Worm (Caenorhabditis elegans): Measurements from ENCODE around the gene T12E12.6.

The T12E12.6 gene

ce11 chrIV:5550676-5551184, 23.2 kb downstream of the T12E12.6 start, which contains the start of gene ari-2:
ari-2 (plus strand) TSS chrIV:5551134.
- peak in 1 of 2 experiments; percentile 8 for TF ChIP-seq efl-1 (optimal IDR thresholded peaks at IDR 0.05)
- TF ChIP-seq efl-1 (GFP tag; optimal IDR thresholded peaks at IDR 0.05 in 1 of 2), result no peak
- no peak for TF ChIP-seq unc-30 (tag; optimal IDR thresholded peaks at IDR 0.05)
- TF ChIP-seq snu-23 (GFP tag; optimal IDR thresholded peaks at IDR 0.05), result peak; percentile 4
- TF ChIP-seq blmp-1 (tag; optimal IDR thresholded peaks at IDR 0.05), result peak; percentile 5
- TF ChIP-seq nhr-20 (tag; optimal IDR thresholded peaks at IDR 0.05), result no peak
- TF ChIP-seq mep-1 (tag; optimal IDR thresholded peaks at IDR 0.05), result peak; percentile 44
- TF ChIP-seq nhr-85 (tag), result peak; percentile 44
- TF ChIP-seq jun-1 (tag; optimal IDR thresholded peaks at IDR 0.05), result no peak
- peak; percentile 55 for TF ChIP-seq fkh-8 (tag; optimal IDR thresholded peaks at IDR 0.05)
- peak; percentile 63 for TF ChIP-seq lin-14 (GFP tag; optimal IDR thresholded peaks at IDR 0.05)
- peak in 1 of 2 experiments; percentile 31 for TF ChIP-seq lsy-2 (tag; optimal IDR thresholded peaks at IDR 0.05)

ce11 chrIV:5548843-5549242, 25.1 kb downstream of the T12E12.6 start:
- TF ChIP-seq lin-14 (GFP tag; optimal IDR thresholded peaks at IDR 0.05) (peak; percentile 99), blmp-1 (tag; optimal IDR thresholded peaks at IDR 0.05) (peak; percentile 85), sox-4 (tag; optimal IDR thresholded peaks at IDR 0.05) (no peak), pag-3 (tag; optimal IDR thresholded peaks at IDR 0.05; ENCODE audit: borderline replicate concordance, insufficient read depth) (peak; percentile 51), rnt-1 (tag; optimal IDR thresholded peaks at IDR 0.05) (peak; percentile 71), mef-2 (tag; optimal IDR thresholded peaks at IDR 0.05) (no peak), dpl-1 (GFP tag; optimal IDR thresholded peaks at IDR 0.05) (peak in 2 of 3 experiments; percentile 23 to 25), egl-27 (tag; optimal IDR thresholded peaks at IDR 0.05) (no peak), ceh-88 (GFP tag; IDR thresholded peaks at IDR 0.05) (no peak), aly-2 (tag; optimal IDR thresholded peaks at IDR 0.05) (no peak), unc-62 (GFP tag; optimal IDR thresholded peaks at IDR 0.05) (no peak), dsc-1 (tag; optimal IDR thresholded peaks at IDR 0.05) (peak; percentile 46), jun-1 (tag; optimal IDR thresholded peaks at IDR 0.05) (no peak), ceh-63 (GFP tag; optimal IDR thresholded peaks at IDR 0.05) (no peak), nhr-71 (tag; optimal IDR thresholded peaks at IDR 0.05) (peak; percentile 40), aha-1 (tag; optimal IDR thresholded peaks at IDR 0.05) (no peak), lsy-2 (tag; optimal IDR thresholded peaks at IDR 0.05) (peak in 1 of 2 experiments; percentile 63), lir-3 (tag; optimal IDR thresholded peaks at IDR 0.05; ENCODE audit: poor library complexity) (peak; percentile 65), zag-1 (tag; optimal IDR thresholded peaks at IDR 0.05) (no peak), C16A3.4 (tag; optimal IDR thresholded peaks at IDR 0.05) (peak; percentile 29), C34B4.2 (tag; optimal IDR thresholded peaks at IDR 0.05) (no peak), nhr-76 (tag; optimal IDR thresholded peaks at IDR 0.05) (no peak), skn-1 (tag; optimal IDR thresholded peaks at IDR 0.05) (peak; percentile 54), isw-1 (GFP tag; IDR thresholded peaks at IDR 0.05) (no peak), unc-86 (tag; optimal IDR thresholded peaks at IDR 0.05) (no peak), xbp-1 (tag; optimal IDR thresholded peaks at IDR 0.05) (peak; percentile 5), lin-15B (tag; optimal IDR thresholded peaks at IDR 0.05) (peak; percentile 30), ceh-8 (GFP tag; optimal IDR thresholded peaks at IDR 0.05) (no peak), unc-130 (tag; optimal IDR thresholded peaks at IDR 0.05) (no peak), snu-23 (GFP tag; optimal IDR thresholded peaks at IDR 0.05) (peak; percentile 49), ceh-90 (tag; optimal IDR thresholded peaks at IDR 0.05) (peak; percentile 37), efl-1 (optimal IDR thresholded peaks at IDR 0.05) (peak; percentile 15 to 28), efl-1 (GFP tag; optimal IDR thresholded peaks at IDR 0.05 in 1 of 2) (peak; percentile 20 to 85), Y116A8C.19 (tag; optimal IDR thresholded peaks at IDR 0.05; ENCODE audit: borderline replicate concordance) (no peak), mab-9 (GFP tag; IDR thresholded peaks at IDR 0.05) (no peak), alr-1 (tag; optimal IDR thresholded peaks at IDR 0.05; ENCODE audit: borderline replicate concordance) (no peak), lin-13 (GFP tag; optimal IDR thresholded peaks at IDR 0.05) (peak; percentile 6), nhr-85 (tag) (peak; percentile 20), snpc-4 (tag; optimal IDR thresholded peaks at IDR 0.05) (peak; percentile 28), ets-5 (GFP tag; IDR thresholded peaks at IDR 0.05) (no peak), elt-3 (tag; optimal IDR thresholded peaks at IDR 0.05) (no peak), lin-35 (GFP tag; optimal IDR thresholded peaks at IDR 0.05) (peak; percentile 47 to 50), ama-1 (optimal IDR thresholded peaks at IDR 0.05) (no peak), nhr-47 (tag; optimal IDR thresholded peaks at IDR 0.05) (peak; percentile 53), fkh-8 (tag; optimal IDR thresholded peaks at IDR 0.05) (peak; percentile 14), swsn-7 (tag; optimal IDR thresholded peaks at IDR 0.05) (no peak), lin-39 (tag; optimal IDR thresholded peaks at IDR 0.05) (no peak)

Measured in whole organism, L1 larva.